Fruit fly (Drosophila melanogaster) whole organism, embryonic: ENCODE measurements around the gene mEFTs.

Experiments
- Atf6 ChIP-seq: fragments of 200-800 bp; sonication (Bioruptor generic); IDR thresholded peaks from 2 replicates; pipeline ENCODE4 v1.3.6; 2022; ENCODE audit warnings: missing biosample characterization, missing genetic modification characterization
- Bdp1 ChIP-seq: fragments of 200-800 bp; sonication (Bioruptor generic); optimal IDR thresholded peaks from 3 replicates; lab custom pipeline; 2016; ENCODE audit warnings: missing biosample characterization, missing genetic modification characterization
- CG10431 ChIP-seq: fragments of 200-800 bp; sonication (Bioruptor generic); optimal IDR thresholded peaks from 3 replicates; lab custom pipeline; 2018; ENCODE audit warnings: missing biosample characterization, mild to moderate bottlenecking, missing genetic modification characterization
- CG11085 ChIP-seq: fragments of 200-800 bp; sonication (Bioruptor generic); IDR thresholded peaks from 2 replicates; pipeline ENCODE4 v1.3.6; 2022; ENCODE audit warnings: missing biosample characterization, missing genetic modification characterization
- CG11696 ChIP-seq: fragments of 200-800 bp; sonication (Bioruptor generic); IDR thresholded peaks from 2 replicates; pipeline ENCODE4 v1.3.6; 2022; ENCODE audit warnings: missing biosample characterization, missing genetic modification characterization
- CG17359 ChIP-seq: fragments of 200-800 bp; sonication (Bioruptor generic); optimal IDR thresholded peaks from 3 replicates; lab custom pipeline; 2018; ENCODE audit warnings: missing biosample characterization, mild to moderate bottlenecking, missing genetic modification characterization, moderate library complexity
- CG17361 ChIP-seq: fragments of 200-800 bp; sonication (Bioruptor generic); IDR thresholded peaks from 3 replicates; pipeline ENCODE4 v1.3.6; 2022; ENCODE audit warnings: missing biosample characterization, missing genetic modification characterization
- CG1792 ChIP-seq: fragments of 200-800 bp; sonication (Bioruptor generic); optimal IDR thresholded peaks from 2 replicates; lab custom pipeline; 2016; ENCODE audit warnings: missing biosample characterization, missing genetic modification characterization
- CG31365 ChIP-seq: fragments of 200-800 bp; sonication (Bioruptor generic); optimal IDR thresholded peaks from 2 replicates; lab custom pipeline; 2018; ENCODE audit warnings: missing biosample characterization, mild to moderate bottlenecking, missing genetic modification characterization
- CG3163 ChIP-seq: fragments of 200-800 bp; sonication (Bioruptor generic); optimal IDR thresholded peaks from 3 replicates; lab custom pipeline; 2016; ENCODE audit warnings: missing biosample characterization, missing genetic modification characterization
- CG4328 ChIP-seq: fragments of 200-800 bp; sonication (Bioruptor generic); optimal IDR thresholded peaks from 3 replicates; lab custom pipeline; 2017; ENCODE audit warnings: missing biosample characterization, missing genetic modification reagents, missing genetic modification characterization
- CG43689 ChIP-seq: fragments of 200-800 bp; sonication (Bioruptor generic); IDR thresholded peaks from 2 replicates; pipeline ENCODE4 v1.3.6; 2022; ENCODE audit warnings: missing biosample characterization, missing genetic modification characterization
- CG4854 ChIP-seq: fragments of 200-800 bp; sonication (Bioruptor generic); optimal IDR thresholded peaks from 2 replicates; lab custom pipeline; 2016; ENCODE audit warnings: missing biosample characterization, missing genetic modification characterization, inconsistent platforms
- CG7786 ChIP-seq: fragments of 200-800 bp; sonication (Bioruptor generic); optimal IDR thresholded peaks from 2 replicates; lab custom pipeline; 2016; ENCODE audit warnings: missing biosample characterization, missing genetic modification characterization
- CG9797 ChIP-seq: fragments of 200-800 bp; sonication (Bioruptor generic); optimal IDR thresholded peaks from 3 replicates; lab custom pipeline; 2018; ENCODE audit warnings: missing biosample characterization, mild to moderate bottlenecking, missing genetic modification characterization
- CTCF ChIP-seq: fragments of 200-800 bp; sonication (Bioruptor generic); optimal IDR thresholded peaks from 2 replicates; lab custom pipeline; 2017; ENCODE audit warnings: missing biosample characterization, mild to moderate bottlenecking, missing genetic modification characterization, moderate library complexity
- Camta ChIP-seq: fragments of 200-800 bp; sonication (Bioruptor generic); optimal IDR thresholded peaks from 2 replicates; lab custom pipeline; 2016; ENCODE audit warnings: missing biosample characterization, missing genetic modification characterization
- CrebB ChIP-seq: fragments of 200-800 bp; sonication (Bioruptor generic); optimal IDR thresholded peaks from 3 replicates; lab custom pipeline; 2018; ENCODE audit warnings: missing biosample characterization, mild to moderate bottlenecking, missing genetic modification characterization
- D19A ChIP-seq: fragments of 200-800 bp; optimal IDR thresholded peaks from 3 replicates; lab custom pipeline; 2019; ENCODE audit warnings: missing biosample characterization, mild to moderate bottlenecking, missing genetic modification characterization, moderate library complexity
- Dbx ChIP-seq: fragments of 200-800 bp; sonication (Bioruptor generic); IDR thresholded peaks from 3 replicates; pipeline ENCODE4 v1.3.6; 2022; ENCODE audit warnings: missing biosample characterization, missing genetic modification characterization
- Dek ChIP-seq: fragments of 200-800 bp; sonication (Bioruptor generic); optimal IDR thresholded peaks from 3 replicates; lab custom pipeline; 2019; ENCODE audit warnings: missing biosample characterization, mild to moderate bottlenecking, missing genetic modification characterization, moderate library complexity
- Hand ChIP-seq: fragments of 200-800 bp; sonication (Bioruptor generic); optimal IDR thresholded peaks from 2 replicates; lab custom pipeline; 2017; ENCODE audit warnings: mild to moderate bottlenecking, missing biosample characterization, missing genetic modification reagents, missing genetic modification characterization
- Hr78 ChIP-seq, 2 experiments: fragments of 200-800 bp in 1 of 2; fragments of >200 bp in 1 of 2; sonication (Bioruptor generic) in 1 of 2; optimal IDR thresholded peaks; 2 replicates each; lab custom pipeline; 2017 to 2019; ENCODE audit warnings: missing biosample characterization in 2 of 2, missing genetic modification characterization in 2 of 2, mild to moderate bottlenecking in 1 of 2, moderate library complexity in 1 of 2
- Lim3 ChIP-seq: fragments of 200-800 bp; sonication (Bioruptor generic); IDR thresholded peaks from 2 replicates; pipeline ENCODE4 v1.3.6; 2022; ENCODE audit warnings: missing biosample characterization, missing genetic modification characterization
- Meics ChIP-seq: fragments of 200-800 bp; sonication (Bioruptor generic); optimal IDR thresholded peaks from 2 replicates; lab custom pipeline; 2017; ENCODE audit warnings: missing biosample characterization, mild to moderate bottlenecking, missing genetic modification characterization
- Mes4 ChIP-seq: fragments of 200-800 bp; sonication (Bioruptor generic); optimal IDR thresholded peaks from 2 replicates; lab custom pipeline; 2016; ENCODE audit warnings: missing biosample characterization, missing genetic modification characterization
- Nf-YB ChIP-seq: fragments of 200-800 bp; sonication (Bioruptor generic); optimal IDR thresholded peaks from 3 replicates; lab custom pipeline; 2019; ENCODE audit warnings: missing biosample characterization, mild to moderate bottlenecking, missing genetic modification characterization, moderate library complexity
- Sin3A ChIP-seq: fragments of >200 bp; optimal IDR thresholded peaks from 2 replicates; lab custom pipeline; 2018
- TFAM ChIP-seq: fragments of 200-800 bp; sonication (Bioruptor generic); optimal IDR thresholded peaks from 2 replicates; lab custom pipeline; 2017; ENCODE audit warnings: missing biosample characterization, missing genetic modification characterization, inconsistent platforms
- YL-1 ChIP-seq: fragments of 200-800 bp; sonication (Bioruptor generic); optimal IDR thresholded peaks from 3 replicates; lab custom pipeline; 2017; ENCODE audit warnings: missing biosample characterization, mild to moderate bottlenecking, missing genetic modification characterization
- bowl ChIP-seq: fragments of 200-800 bp; sonication (Bioruptor generic); IDR thresholded peaks from 2 replicates; pipeline ENCODE4 v1.3.6; 2022; ENCODE audit warnings: missing biosample characterization, missing genetic modification characterization
- ci ChIP-seq: fragments of 200-800 bp; sonication (Bioruptor generic); IDR thresholded peaks from 3 replicates; pipeline ENCODE4 v1.3.6; 2022; ENCODE audit warnings: missing biosample characterization, missing genetic modification characterization
- dan ChIP-seq: fragments of 200-800 bp; sonication (Bioruptor generic); IDR thresholded peaks from 2 replicates; pipeline ENCODE4 v1.3.6; 2022; ENCODE audit warnings: missing biosample characterization, missing genetic modification characterization
- danr ChIP-seq: fragments of 200-800 bp; sonication (Bioruptor generic); IDR thresholded peaks from 2 replicates; pipeline ENCODE4 v1.3.6; 2022; ENCODE audit warnings: missing biosample characterization, missing genetic modification characterization
- dmrt11E ChIP-seq: fragments of 200-800 bp; sonication (Bioruptor generic); optimal IDR thresholded peaks from 3 replicates; lab custom pipeline; 2018; ENCODE audit warnings: missing biosample characterization, mild to moderate bottlenecking, missing genetic modification characterization, moderate library complexity
- eyg ChIP-seq: fragments of 200-800 bp; sonication (Bioruptor generic); optimal IDR thresholded peaks from 3 replicates; lab custom pipeline; 2016; ENCODE audit warnings: missing biosample characterization, missing genetic modification characterization
- gce ChIP-seq: fragments of 200-800 bp; sonication (Bioruptor generic); IDR thresholded peaks from 3 replicates; pipeline ENCODE4 v1.3.6; 2022; ENCODE audit warnings: missing biosample characterization, missing genetic modification characterization
- gcm2 ChIP-seq: fragments of 200-800 bp; sonication (Bioruptor generic); optimal IDR thresholded peaks from 2 replicates; lab custom pipeline; 2016; ENCODE audit warnings: missing biosample characterization, missing genetic modification characterization
- grau ChIP-seq: fragments of 200-800 bp; optimal IDR thresholded peaks from 3 replicates; lab custom pipeline; 2019; ENCODE audit warnings: missing biosample characterization, mild to moderate bottlenecking, missing genetic modification characterization, moderate library complexity
- h ChIP-seq: fragments of >200 bp; optimal IDR thresholded peaks from 2 replicates; lab custom pipeline; 2017
- ham ChIP-seq: fragments of 200-800 bp; sonication (Bioruptor generic); IDR thresholded peaks from 2 replicates; pipeline ENCODE4 v1.3.6; 2022; ENCODE audit warnings: missing biosample characterization, missing genetic modification characterization
- insv ChIP-seq, 2 experiments: fragments of 200-800 bp; sonication (Bioruptor generic); optimal IDR thresholded peaks; 3 replicates each; lab custom pipeline; 2016 to 2018; ENCODE audit warnings: missing biosample characterization in 2 of 2, missing genetic modification characterization in 2 of 2
- luna ChIP-seq: fragments of 200-800 bp; sonication (Bioruptor generic); optimal IDR thresholded peaks from 2 replicates; lab custom pipeline; 2016; ENCODE audit warnings: missing biosample characterization, missing genetic modification characterization
- onecut ChIP-seq: fragments of 200-800 bp; sonication (Bioruptor generic); IDR thresholded peaks from 2 replicates; pipeline ENCODE4 v1.3.6; 2022; ENCODE audit warnings: missing biosample characterization, missing genetic modification characterization
- ranshi ChIP-seq: fragments of 200-800 bp; sonication (Bioruptor generic); IDR thresholded peaks from 2 replicates; pipeline ENCODE4 v1.3.6; 2022; ENCODE audit warnings: missing biosample characterization, missing genetic modification characterization
- scrt ChIP-seq: fragments of 200-800 bp; sonication (Bioruptor generic); optimal IDR thresholded peaks from 2 replicates; lab custom pipeline; 2018; ENCODE audit warnings: missing biosample characterization, mild to moderate bottlenecking, missing genetic modification characterization, moderate library complexity
- sna ChIP-seq: fragments of 200-800 bp; sonication (Bioruptor generic); IDR thresholded peaks from 2 replicates; pipeline ENCODE4 v1.3.6; 2022; ENCODE audit warnings: missing biosample characterization, missing genetic modification characterization; ENCODE audit not compliant: partially characterized antibody
- twi ChIP-seq: fragments of 200-800 bp; optimal IDR thresholded peaks from 2 replicates; lab custom pipeline; 2019; ENCODE audit warnings: missing biosample characterization, mild to moderate bottlenecking, missing genetic modification characterization, moderate library complexity
- tx ChIP-seq: fragments of 200-800 bp; sonication (Bioruptor generic); optimal IDR thresholded peaks from 2 replicates; lab custom pipeline; 2016; ENCODE audit warnings: missing biosample characterization, missing genetic modification characterization
- zen2 ChIP-seq: fragments of 200-800 bp; sonication (Bioruptor generic); IDR thresholded peaks from 3 replicates; pipeline ENCODE4 v1.3.6; 2022; ENCODE audit warnings: missing biosample characterization, missing genetic modification characterization; ENCODE audit not compliant: partially characterized antibody
- zf30C ChIP-seq: fragments of 200-800 bp; sonication (Bioruptor generic); optimal IDR thresholded peaks from 3 replicates; lab custom pipeline; 2018; ENCODE audit warnings: missing biosample characterization, mild to moderate bottlenecking, missing genetic modification characterization

mEFTs gene

DNA sequence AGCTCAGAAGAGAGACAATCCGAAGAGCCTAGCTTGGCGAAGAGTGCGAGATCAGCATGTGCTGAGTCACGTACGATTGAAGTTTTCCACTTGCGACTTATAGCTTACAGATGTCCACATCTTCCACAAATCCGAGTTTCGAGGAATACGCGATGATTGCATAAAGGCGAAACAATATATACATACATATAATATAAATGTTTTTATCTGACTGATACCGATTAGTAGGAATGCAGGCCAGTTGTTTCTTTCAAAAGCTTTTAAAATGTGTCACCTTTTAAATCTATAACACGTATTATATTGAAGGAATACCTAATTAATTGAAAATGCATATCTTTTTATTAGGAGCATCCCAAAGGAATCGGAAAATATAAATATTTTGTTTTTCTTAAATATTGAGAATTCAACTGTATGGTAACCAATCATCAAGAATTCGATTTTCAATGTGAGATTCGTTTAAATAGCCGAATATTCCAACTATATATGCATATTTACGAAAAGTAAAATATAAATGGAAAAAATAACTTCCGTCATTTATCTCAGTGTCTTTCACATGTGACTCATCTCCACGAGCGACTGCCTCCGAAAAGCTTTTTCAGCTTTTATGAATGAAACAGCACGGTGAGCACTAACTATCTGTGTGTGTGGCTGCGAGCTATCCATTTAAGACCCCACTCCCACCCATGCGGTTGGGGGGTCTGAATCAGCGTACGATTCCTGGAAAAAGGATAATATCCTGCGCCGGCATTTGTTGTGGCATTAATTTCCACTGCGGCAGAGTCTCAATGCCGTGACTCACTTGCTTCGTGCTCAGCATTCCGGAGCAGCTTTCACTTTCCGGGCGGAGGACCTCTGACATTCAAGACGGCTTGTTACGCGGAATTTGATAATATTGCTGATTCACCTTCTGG, 50.1 kb downstream of the mEFTs start (continued):
- TF ChIP-seq scrt (GFP tag; lab: Kevin White, UChicago) (peak; percentile 52), twi (no peak), gcm2 (GFP tag; lab: Kevin White, UChicago) (peak; percentile 2), Camta (GFP tag; lab: Kevin White, UChicago) (no peak), bowl (no peak), Dek (peak; percentile 69), sna (GFP tag; lab: Robert Waterston, UW) (no peak), ci (GFP tag; lab: Robert Waterston, UW) (peak; percentile 60; the same call in 1 of the 3 replicates), luna (GFP tag; lab: Kevin White, UChicago) (no peak), TFAM (GFP tag; lab: Kevin White, UChicago) (no peak), CG43689 (GFP tag; lab: Robert Waterston, UW) (no peak), CG17359 (tag; lab: Kevin White, UChicago) (peak; percentile 62), CG4854 (GFP tag; lab: Kevin White, UChicago) (peak; percentile 21), CG9797 (GFP tag; lab: Kevin White, UChicago) (no peak), onecut (no peak), tx (no peak), CG1792 (GFP tag; lab: Kevin White, UChicago) (no peak), eyg (GFP tag; lab: Kevin White, UChicago) (peak; percentile 32), D19A (tag; lab: Kevin White, UChicago) (peak; percentile 57), grau (tag; lab: Kevin White, UChicago) (peak; percentile 66), CG4328 (GFP tag; lab: Kevin White, UChicago) (no peak), CrebB (peak; percentile 19), Nf-YB (GFP tag; lab: Kevin White, UChicago) (peak; percentile 20), Mes4 (no peak), CG3163 (GFP tag; lab: Kevin White, UChicago) (no peak), h (lab: Kevin White, UChicago) (no peak), CG31365 (tag; lab: Kevin White, UChicago) (peak; percentile 7), zen2 (GFP tag; lab: Robert Waterston, UW) (no peak), CG7786 (peak; percentile 1), CG11085 (GFP tag; lab: Robert Waterston, UW) (no peak), Meics (GFP tag; lab: Kevin White, UChicago) (peak; percentile 79), CG17361 (peak; percentile 65; the same call in 2 of the 3 replicates), Bdp1 (GFP tag; lab: Kevin White, UChicago) (no peak), CG11696 (GFP tag; lab: Robert Waterston, UW) (0 out of 2 replicates have a peak, but pooled peaks have one; percentile 36), Hand (GFP tag; lab: Kevin White, UChicago) (peak; percentile 5), YL-1 (no peak), insv (GFP tag; optimal IDR thresholded peaks at IDR 0.05; lab: Kevin White, UChicago) (no peak), Dbx (0 out of 3 replicates have a peak, but pooled peaks have one; percentile 52), CG10431 (GFP tag; lab: Kevin White, UChicago) (no peak), gce (GFP tag; lab: Robert Waterston, UW) (peak; percentile 32; the same call in 1 of the 3 replicates), Lim3 (GFP tag; lab: Robert Waterston, UW) (no peak), CTCF (GFP tag; lab: Kevin White, UChicago) (no peak), ranshi (GFP tag; lab: Robert Waterston, UW) (no peak), zf30C (GFP tag; lab: Kevin White, UChicago) (peak; percentile 69), Sin3A (no peak), dmrt11E (no peak), dan (GFP tag; lab: Robert Waterston, UW) (no peak), danr (GFP tag; lab: Robert Waterston, UW) (no peak), ham (GFP tag; lab: Robert Waterston, UW) (no peak; the same call in 1 of the 2 replicates), Atf6 (peak; percentile 72), Hr78 (GFP tag; optimal IDR thresholded peaks at IDR 0.05; lab: Kevin White, UChicago) (no peak)
